Worm (Caenorhabditis elegans) whole organism, L4/young adult: ENCODE results near the gene col-116.

ENCODE experiments used
- W03F9.2 ChIP-seq: fragments of 150-350 bp; optimal IDR thresholded peaks from 2 replicates; lab custom pipeline; 2014; ENCODE audit warnings: missing biosample characterization, missing genetic modification characterization
- him-1 ChIP-seq: sonication (generic microtip); optimal IDR thresholded peaks from 2 replicates; lab custom pipeline; 2016; ENCODE audit warnings: missing genotype, missing genetic modification reagents, missing genetic modification characterization, missing compliant biosample characterization

ce11 chrIV:8333034-8333433, 22.7 kb upstream of the col-116 start:
- no peak for TF ChIP-seq him-1
- TF ChIP-seq W03F9.2: no peak
